Worm (Caenorhabditis elegans): ENCODE data around the gene kqt-3.
"Not testable (repeated sequence)": the region's sequence is repeated elsewhere in the genome, so short reads cannot be mapped to it uniquely, and the experiment has no call there.

The kqt-3 gene

DNA sequence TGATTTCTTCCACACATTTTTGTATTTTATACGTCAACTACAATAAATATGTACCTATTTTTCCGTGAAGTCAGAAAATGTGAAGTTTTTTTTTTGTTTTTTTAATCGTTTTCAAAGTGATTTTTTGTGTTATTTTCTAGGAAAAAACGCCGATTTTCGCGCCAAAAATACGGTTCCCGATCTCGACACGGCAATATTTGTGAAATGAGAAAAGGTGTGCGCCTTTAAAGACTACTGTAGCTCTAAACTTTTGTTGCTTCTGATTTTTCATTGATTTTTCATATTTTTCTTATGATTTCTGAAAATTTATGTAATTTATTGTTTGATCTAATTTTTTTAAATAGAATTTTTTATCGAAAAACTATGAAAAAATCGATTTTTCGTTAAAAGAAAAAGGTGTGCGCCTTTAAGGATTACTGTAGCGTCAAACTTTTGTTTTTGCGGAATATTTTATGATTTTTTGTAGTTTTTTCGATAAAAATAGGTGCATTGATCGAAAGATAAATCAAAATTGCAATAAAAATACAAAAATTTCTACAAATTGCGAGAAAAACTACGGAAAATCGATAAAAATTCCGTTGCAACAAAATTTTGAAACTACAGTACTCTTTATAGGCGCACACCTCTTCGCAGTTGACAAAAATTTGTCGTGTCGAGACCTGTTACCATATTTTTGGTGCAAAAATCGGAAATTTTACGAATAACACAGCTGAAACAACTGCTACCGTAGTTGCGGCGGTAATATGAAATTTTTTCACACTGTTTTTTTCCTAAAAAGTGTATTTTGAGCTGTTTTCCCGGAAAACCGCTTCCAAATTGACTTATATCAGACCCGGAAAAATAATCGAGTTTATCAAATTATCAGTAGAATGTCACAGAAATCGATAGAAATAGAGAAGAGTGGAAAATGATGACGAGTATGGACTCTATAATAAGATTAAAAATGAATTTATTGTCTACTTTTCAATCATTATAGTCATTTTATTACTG, at the start of gene kqt-3:
kqt-3 (plus strand) TSS at position 940 of the 990 bp plus-strand sequence.
- TF ChIP-seq ces-1 (GFP tag; optimal IDR thresholded peaks at IDR 0.05) (no peak), nhr-12 (tag; optimal IDR thresholded peaks at IDR 0.05) (no peak), ham-2 (GFP tag; optimal IDR thresholded peaks at IDR 0.05) (no peak), ceh-43 (GFP tag; optimal IDR thresholded peaks at IDR 0.05) (no peak), unc-39 (tag; optimal IDR thresholded peaks at IDR 0.05) (no peak), nhr-28 (tag; optimal IDR thresholded peaks at IDR 0.05) (no peak), cnd-1 (tag; optimal IDR thresholded peaks at IDR 0.05) (no peak), nhr-237 (tag; optimal IDR thresholded peaks at IDR 0.05) (no peak), lin-13 (tag; optimal IDR thresholded peaks at IDR 0.05) (no peak), snpc-4 (tag; optimal IDR thresholded peaks at IDR 0.05) (no peak), ceh-83 (GFP tag; optimal IDR thresholded peaks at IDR 0.05) (no peak), sem-2 (GFP tag; optimal IDR thresholded peaks at IDR 0.05) (no peak), mab-5 (tag; optimal IDR thresholded peaks at IDR 0.05) (no peak), nhr-76 (tag; optimal IDR thresholded peaks at IDR 0.05) (no peak), hlh-1 (tag; optimal IDR thresholded peaks at IDR 0.05) (no peak), pha-4 (tag; optimal IDR thresholded peaks at IDR 0.05) (no peak)

ce11 chrII:13648230-13648629, 47.9 kb upstream of the kqt-3 start, which contains the start of gene fbxa-169:
TSS of gene fbxa-169 (plus strand) at chrII:13648530.
- TF ChIP-seq ceh-83 (GFP tag; optimal IDR thresholded peaks at IDR 0.05) (no peak), tbx-8 (GFP tag; optimal IDR thresholded peaks at IDR 0.05) (no peak), ham-2 (GFP tag; optimal IDR thresholded peaks at IDR 0.05) (no peak), unc-120 (tag; optimal IDR thresholded peaks at IDR 0.05; ENCODE audit: poor library complexity, severe bottlenecking) (no peak), drap-1 (GFP tag; optimal IDR thresholded peaks at IDR 0.05) (no peak), M03D4.4 (tag; optimal IDR thresholded peaks at IDR 0.05) (no peak), snpc-4 (tag; optimal IDR thresholded peaks at IDR 0.05) (no peak), elt-1 (tag; optimal IDR thresholded peaks at IDR 0.05; ENCODE audit: borderline replicate concordance, insufficient read depth) (no peak), zip-8 (tag; optimal IDR thresholded peaks at IDR 0.05) (no peak), ztf-11 (tag; optimal IDR thresholded peaks at IDR 0.05) (no peak), sem-2 (GFP tag; optimal IDR thresholded peaks at IDR 0.05) (no peak), lsy-2 (tag; optimal IDR thresholded peaks at IDR 0.05) (no peak), bed-3 (GFP tag; optimal IDR thresholded peaks at IDR 0.05) (no peak), unc-39 (tag; optimal IDR thresholded peaks at IDR 0.05) (no peak), mls-2 (tag; optimal IDR thresholded peaks at IDR 0.05) (no peak), flh-1 (GFP tag; optimal IDR thresholded peaks at IDR 0.05) (no peak)

DNA sequence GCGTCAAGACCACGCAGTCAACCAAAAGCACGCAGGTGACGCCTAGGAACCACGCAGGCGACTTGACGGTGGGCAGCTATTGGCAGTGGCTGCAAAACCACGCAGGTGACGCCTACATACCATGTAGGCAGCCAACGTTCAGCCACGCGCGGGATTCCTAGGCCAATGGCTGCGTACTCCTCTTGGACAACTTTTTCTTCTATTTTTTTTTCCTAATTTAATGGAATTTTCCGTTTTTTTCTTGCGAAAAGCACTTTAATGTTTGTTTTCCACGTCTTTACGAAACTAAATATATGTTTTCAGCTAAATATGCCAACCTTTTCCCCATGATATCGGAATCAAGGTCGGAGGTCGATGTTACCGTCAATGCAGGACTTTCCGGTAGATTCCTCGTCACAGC, 41.4 kb upstream of the kqt-3 start, which contains the start of gene C31C9.9:
C31C9.9 (plus strand) TSS at position 301 of the 400 bp plus-strand sequence.
- not testable (repeated sequence) for TF ChIP-seq ham-2 (GFP tag; optimal IDR thresholded peaks at IDR 0.05); cnd-1 (tag; optimal IDR thresholded peaks at IDR 0.05); lsy-2 (tag; optimal IDR thresholded peaks at IDR 0.05)

DNA sequence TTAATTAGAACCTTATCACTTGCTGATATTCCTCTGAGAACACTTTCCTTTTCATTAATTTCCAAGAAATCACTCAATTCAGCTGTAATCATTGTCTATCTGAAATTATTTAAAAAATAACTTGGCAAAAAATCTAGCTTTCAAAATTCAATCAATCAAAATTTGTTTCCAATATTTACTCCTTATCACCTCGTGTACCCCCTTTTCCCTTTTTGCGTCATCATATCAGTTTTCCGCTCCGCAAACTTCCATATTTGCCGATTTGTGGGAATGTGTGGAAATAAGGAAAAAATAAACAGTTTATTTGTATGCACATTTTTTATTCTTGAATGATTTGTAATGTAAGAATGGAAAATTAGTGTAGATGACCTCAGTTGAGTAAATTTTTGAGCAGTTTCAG, 34.1 kb upstream of the kqt-3 start, which contains the start of gene C31C9.6:
C31C9.6 (minus strand) TSS at position 101 of the 400 bp plus-strand sequence.
- TF ChIP-seq elt-3 (tag; optimal IDR thresholded peaks at IDR 0.05); elt-1 (tag; optimal IDR thresholded peaks at IDR 0.05; ENCODE audit: borderline replicate concordance, insufficient read depth); sem-2 (GFP tag; optimal IDR thresholded peaks at IDR 0.05): not testable (repeated sequence)

- no peak for TF ChIP-seq unc-120 (tag; optimal IDR thresholded peaks at IDR 0.05; ENCODE audit: poor library complexity, severe bottlenecking)
- no peak for TF ChIP-seq nhr-76 (tag; optimal IDR thresholded peaks at IDR 0.05)
- TF ChIP-seq lin-13 (tag; optimal IDR thresholded peaks at IDR 0.05): no peak
- TF ChIP-seq ztf-11 (tag; optimal IDR thresholded peaks at IDR 0.05): no peak
- TF ChIP-seq ceh-83 (GFP tag; optimal IDR thresholded peaks at IDR 0.05): no peak
- no peak for TF ChIP-seq pha-4 (tag; optimal IDR thresholded peaks at IDR 0.05)
- no peak for TF ChIP-seq zip-8 (tag; optimal IDR thresholded peaks at IDR 0.05)
- no peak for TF ChIP-seq cnd-1 (tag; optimal IDR thresholded peaks at IDR 0.05)
- no peak for TF ChIP-seq drap-1 (GFP tag; optimal IDR thresholded peaks at IDR 0.05)
- TF ChIP-seq lsy-2 (tag; optimal IDR thresholded peaks at IDR 0.05): no peak
- TF ChIP-seq blmp-1 (tag; optimal IDR thresholded peaks at IDR 0.05): no peak
- no peak for TF ChIP-seq elt-3 (tag; optimal IDR thresholded peaks at IDR 0.05)
- no peak for TF ChIP-seq unc-39 (tag; optimal IDR thresholded peaks at IDR 0.05)
- no peak for TF ChIP-seq ceh-43 (GFP tag; optimal IDR thresholded peaks at IDR 0.05)
- no peak for TF ChIP-seq snpc-4 (tag; optimal IDR thresholded peaks at IDR 0.05)
Measured at ce11 chrII:13664416-13664815, 31.7 kb upstream of the kqt-3 start.
